Fruit fly (Drosophila melanogaster) whole organism, embryonic: ENCODE data around the gene Ice2.

Experiments
- Antp ChIP-seq: fragments of 200-800 bp; sonication (Bioruptor generic); optimal IDR thresholded peaks from 3 replicates; lab custom pipeline; 2016; ENCODE audit warnings: missing biosample characterization, missing genetic modification characterization
- CG10274 ChIP-seq: fragments of 200-800 bp; sonication (Bioruptor generic); optimal IDR thresholded peaks from 3 replicates; lab custom pipeline; 2017; ENCODE audit warnings: missing biosample characterization, mild to moderate bottlenecking, missing genetic modification characterization
- CG10543 ChIP-seq: fragments of 200-800 bp; sonication (Bioruptor generic); optimal IDR thresholded peaks from 3 replicates; lab custom pipeline; 2017; ENCODE audit warnings: missing biosample characterization, mild to moderate bottlenecking, missing genetic modification characterization, moderate library complexity
- CG11456 ChIP-seq: fragments of 200-800 bp; sonication (Bioruptor generic); IDR thresholded peaks from 3 replicates; pipeline ENCODE4 v1.3.6; 2022; ENCODE audit warnings: missing biosample characterization, missing genetic modification characterization
- CG11504 ChIP-seq: fragments of 200-800 bp; sonication (Bioruptor generic); optimal IDR thresholded peaks from 3 replicates; lab custom pipeline; 2019; ENCODE audit warnings: missing biosample characterization, mild to moderate bottlenecking, missing genetic modification characterization, moderate library complexity
- CG14441 ChIP-seq: fragments of 200-800 bp; sonication (Bioruptor generic); IDR thresholded peaks from 2 replicates; pipeline ENCODE4 v1.3.6; 2022; ENCODE audit warnings: missing biosample characterization, missing genetic modification characterization
- CG1602 ChIP-seq: fragments of 200-800 bp; sonication (Bioruptor generic); optimal IDR thresholded peaks from 3 replicates; lab custom pipeline; 2016; ENCODE audit warnings: missing biosample characterization, missing genetic modification characterization
- CG18599 ChIP-seq: fragments of 200-800 bp; sonication (Bioruptor generic); optimal IDR thresholded peaks from 3 replicates; lab custom pipeline; 2017; ENCODE audit warnings: missing biosample characterization, missing genetic modification characterization, mild to moderate bottlenecking, moderate library complexity, missing genetic modification reagents
- CG30431 ChIP-seq: fragments of 200-800 bp; sonication (Bioruptor generic); optimal IDR thresholded peaks from 2 replicates; lab custom pipeline; 2017; ENCODE audit warnings: missing biosample characterization, missing genetic modification characterization
- CG32532 ChIP-seq: fragments of 200-800 bp; sonication (Bioruptor generic); IDR thresholded peaks from 2 replicates; pipeline ENCODE4 v1.3.6; 2022; ENCODE audit warnings: missing biosample characterization, missing genetic modification characterization
- CG5953 ChIP-seq: fragments of 200-800 bp; sonication (Bioruptor generic); IDR thresholded peaks from 2 replicates; pipeline ENCODE4 v1.3.6; 2022; ENCODE audit warnings: missing biosample characterization, missing genetic modification characterization
- CG6175 ChIP-seq: fragments of 200-800 bp; sonication (Bioruptor generic); IDR thresholded peaks from 3 replicates; pipeline ENCODE4 v1.3.6; 2022; ENCODE audit warnings: missing biosample characterization, missing genetic modification characterization
- CG6689 ChIP-seq: fragments of 200-800 bp; sonication (Bioruptor generic); IDR thresholded peaks from 2 replicates; pipeline ENCODE4 v1.3.6; 2022; ENCODE audit warnings: missing biosample characterization, missing genetic modification characterization
- CG7271 ChIP-seq: fragments of 200-800 bp; sonication (Bioruptor generic); optimal IDR thresholded peaks from 2 replicates; lab custom pipeline; 2018; ENCODE audit warnings: missing biosample characterization, mild to moderate bottlenecking, missing genetic modification characterization, moderate library complexity
- CG7357 ChIP-seq: fragments of 200-800 bp; sonication (Bioruptor generic); IDR thresholded peaks from 3 replicates; pipeline ENCODE4 v1.3.6; 2022; ENCODE audit warnings: missing biosample characterization, missing genetic modification characterization
- CG9817 ChIP-seq: fragments of 200-800 bp; sonication (Bioruptor generic); optimal IDR thresholded peaks from 2 replicates; lab custom pipeline; 2018; ENCODE audit warnings: missing biosample characterization, mild to moderate bottlenecking, missing genetic modification characterization, moderate library complexity
- CG9876 ChIP-seq: fragments of 200-800 bp; sonication (Bioruptor generic); optimal IDR thresholded peaks from 2 replicates; lab custom pipeline; 2016; ENCODE audit warnings: missing biosample characterization, missing genetic modification characterization
- D19B ChIP-seq: fragments of 200-800 bp; sonication (Bioruptor generic); optimal IDR thresholded peaks from 2 replicates; lab custom pipeline; 2017; ENCODE audit warnings: missing biosample characterization, mild to moderate bottlenecking, missing genetic modification characterization
- Dp ChIP-seq: fragments of 200-800 bp; sonication (Bioruptor generic); optimal IDR thresholded peaks from 2 replicates; lab custom pipeline; 2018; ENCODE audit warnings: missing biosample characterization, mild to moderate bottlenecking, missing genetic modification characterization, moderate library complexity
- HLH3B ChIP-seq: fragments of 200-800 bp; sonication (Bioruptor generic); IDR thresholded peaks from 2 replicates; pipeline ENCODE4 v1.3.6; 2022; ENCODE audit warnings: missing biosample characterization, missing genetic modification characterization
- HmgD ChIP-seq: fragments of 200-800 bp; sonication (Bioruptor generic); optimal IDR thresholded peaks from 3 replicates; lab custom pipeline; 2016; ENCODE audit warnings: missing biosample characterization, missing genetic modification characterization
- HmgZ ChIP-seq: fragments of 200-800 bp; sonication (Bioruptor generic); optimal IDR thresholded peaks from 2 replicates; lab custom pipeline; 2018; ENCODE audit warnings: missing biosample characterization, mild to moderate bottlenecking, missing genetic modification characterization
- Hmr ChIP-seq: fragments of 200-800 bp; sonication (Bioruptor generic); optimal IDR thresholded peaks from 3 replicates; lab custom pipeline; 2017; ENCODE audit warnings: mild to moderate bottlenecking, missing biosample characterization, missing genetic modification reagents, missing genetic modification characterization
- Hr51 ChIP-seq, 2 experiments: fragments of 200-800 bp; sonication (Bioruptor generic); optimal IDR thresholded peaks; 2 replicates in 1 of 2; 3 replicates in 1 of 2; lab custom pipeline; 2016 to 2018; ENCODE audit warnings: missing biosample characterization in 2 of 2, missing genetic modification characterization in 2 of 2, mild to moderate bottlenecking in 1 of 2, moderate library complexity in 1 of 2
- MTF-1 ChIP-seq: fragments of 200-800 bp; sonication (Bioruptor generic); optimal IDR thresholded peaks from 2 replicates; lab custom pipeline; 2018; ENCODE audit warnings: missing biosample characterization, mild to moderate bottlenecking, missing genetic modification characterization, borderline replicate concordance
- NFAT ChIP-seq: fragments of 200-800 bp; sonication (Bioruptor generic); IDR thresholded peaks from 2 replicates; pipeline ENCODE4 v1.3.6; 2022; ENCODE audit warnings: missing biosample characterization, missing genetic modification characterization
- PHDP ChIP-seq: fragments of 200-800 bp; sonication (Bioruptor generic); optimal IDR thresholded peaks from 3 replicates; lab custom pipeline; 2018; ENCODE audit warnings: missing biosample characterization, mild to moderate bottlenecking, missing genetic modification characterization, moderate library complexity
- Pdp1 ChIP-seq, 2 experiments: fragments of 200-800 bp; sonication (Bioruptor generic); optimal IDR thresholded peaks; 3 replicates each; lab custom pipeline; 2016; ENCODE audit warnings: missing biosample characterization in 2 of 2, missing genetic modification characterization in 2 of 2, mild to moderate bottlenecking in 1 of 2, moderate library complexity in 1 of 2
- Sox102F ChIP-seq: fragments of 200-800 bp; sonication (Bioruptor generic); optimal IDR thresholded peaks from 2 replicates; lab custom pipeline; 2018; ENCODE audit warnings: missing biosample characterization, mild to moderate bottlenecking, missing genetic modification characterization, moderate library complexity
- Sry-β ChIP-seq: fragments of 200-800 bp; sonication (Bioruptor generic); optimal IDR thresholded peaks from 2 replicates; lab custom pipeline; 2018; ENCODE audit warnings: missing biosample characterization, mild to moderate bottlenecking, missing genetic modification characterization, moderate library complexity
- bbx ChIP-seq: fragments of 200-800 bp; sonication (Bioruptor generic); IDR thresholded peaks from 2 replicates; pipeline ENCODE4 v1.3.6; 2022; ENCODE audit warnings: missing biosample characterization, missing genetic modification characterization; ENCODE audit not compliant: partially characterized antibody
- cato ChIP-seq: fragments of 200-800 bp; sonication (Bioruptor generic); optimal IDR thresholded peaks from 2 replicates; lab custom pipeline; 2016; ENCODE audit warnings: missing biosample characterization, missing genetic modification characterization, borderline replicate concordance
- da ChIP-seq: fragments of 200-800 bp; sonication (Bioruptor generic); optimal IDR thresholded peaks from 2 replicates; lab custom pipeline; 2016; ENCODE audit warnings: missing biosample characterization, missing genetic modification characterization
- disco-r ChIP-seq: fragments of 200-800 bp; sonication (Bioruptor generic); optimal IDR thresholded peaks from 2 replicates; lab custom pipeline; 2016; ENCODE audit warnings: missing biosample characterization, missing genetic modification characterization
- dmrt99B ChIP-seq: fragments of 200-800 bp; sonication (Bioruptor generic); optimal IDR thresholded peaks from 2 replicates; lab custom pipeline; 2018; ENCODE audit warnings: missing biosample characterization, mild to moderate bottlenecking, missing genetic modification characterization, moderate library complexity
- ewg ChIP-seq: fragments of 200-800 bp; sonication (Bioruptor generic); optimal IDR thresholded peaks from 3 replicates; lab custom pipeline; 2017; ENCODE audit warnings: mild to moderate bottlenecking, missing biosample characterization, missing genetic modification reagents, missing genetic modification characterization
- fd3F ChIP-seq: fragments of 200-800 bp; sonication (Bioruptor generic); optimal IDR thresholded peaks from 2 replicates; lab custom pipeline; 2018; ENCODE audit warnings: missing biosample characterization, mild to moderate bottlenecking, missing genetic modification characterization, moderate library complexity
- fd64A ChIP-seq: fragments of 200-800 bp; sonication (Bioruptor generic); optimal IDR thresholded peaks from 3 replicates; lab custom pipeline; 2018; ENCODE audit warnings: missing biosample characterization, mild to moderate bottlenecking, missing genetic modification characterization
- gce ChIP-seq: fragments of 200-800 bp; sonication (Bioruptor generic); IDR thresholded peaks from 3 replicates; pipeline ENCODE4 v1.3.6; 2022; ENCODE audit warnings: missing biosample characterization, missing genetic modification characterization
- hkb ChIP-seq, 2 experiments: fragments of 200-800 bp in 1 of 2; fragments of >200 bp in 1 of 2; sonication (Bioruptor generic) in 1 of 2; IDR thresholded peaks in 1 of 2; optimal IDR thresholded peaks in 1 of 2; 2 replicates each; pipeline versions ENCODE4 v1.3.6 to Lab custom; 2017 to 2022; ENCODE audit warnings: missing biosample characterization in 1 of 2, missing genetic modification characterization in 1 of 2
- ken ChIP-seq: fragments of 200-800 bp; sonication (Bioruptor generic); IDR thresholded peaks from 3 replicates; pipeline ENCODE4 v1.3.6; 2022; ENCODE audit warnings: missing biosample characterization, missing genetic modification characterization
- mirr ChIP-seq: fragments of 200-800 bp; sonication (Bioruptor generic); optimal IDR thresholded peaks from 3 replicates; lab custom pipeline; 2018; ENCODE audit warnings: missing biosample characterization, mild to moderate bottlenecking, missing genetic modification characterization
- pita ChIP-seq: fragments of 200-800 bp; sonication (Bioruptor generic); optimal IDR thresholded peaks from 2 replicates; lab custom pipeline; 2017; ENCODE audit warnings: missing biosample characterization, mild to moderate bottlenecking, missing genetic modification characterization
- pzg ChIP-seq: fragments of 200-800 bp; sonication (Bioruptor generic); optimal IDR thresholded peaks from 3 replicates; lab custom pipeline; 2018; ENCODE audit warnings: missing biosample characterization, mild to moderate bottlenecking, missing genetic modification characterization, moderate library complexity
- slou ChIP-seq: fragments of 200-800 bp; sonication (Bioruptor generic); optimal IDR thresholded peaks from 3 replicates; lab custom pipeline; 2016; ENCODE audit warnings: missing biosample characterization, missing genetic modification characterization
- unpg ChIP-seq: fragments of 200-800 bp; sonication (Bioruptor generic); optimal IDR thresholded peaks from 3 replicates; lab custom pipeline; 2018; ENCODE audit warnings: missing biosample characterization, mild to moderate bottlenecking, missing genetic modification characterization, moderate library complexity
- vfl ChIP-seq: fragments of 200-800 bp; sonication (Bioruptor generic); optimal IDR thresholded peaks from 2 replicates; lab custom pipeline; 2016; ENCODE audit warnings: missing biosample characterization, missing genetic modification characterization
- wek ChIP-seq: fragments of 200-800 bp; sonication (Bioruptor generic); optimal IDR thresholded peaks from 3 replicates; lab custom pipeline; 2018; ENCODE audit warnings: missing biosample characterization, mild to moderate bottlenecking, missing genetic modification characterization, moderate library complexity

Ice2 gene

dm6 chr3R:21161620-21162029, 31.6 kb downstream of the Ice2 start (continued):
- TF ChIP-seq Sox102F (GFP tag; lab: Kevin White, UChicago) (peak; percentile 40), CG9817 (tag; lab: Kevin White, UChicago) (peak; percentile 30), Antp (GFP tag; lab: Kevin White, UChicago) (peak; percentile 1), mirr (GFP tag; lab: Kevin White, UChicago) (peak; percentile 59), bbx (no peak), CG10543 (peak; percentile 36), dmrt99B (tag; lab: Kevin White, UChicago) (peak; percentile 53), CG6175 (GFP tag; lab: Robert Waterston, UW) (0 out of 3 replicates have a peak, but pooled peaks have one; percentile 41), pzg (GFP tag; lab: Kevin White, UChicago) (no peak), CG9876 (GFP tag; lab: Kevin White, UChicago) (peak; percentile 32), MTF-1 (GFP tag; lab: Kevin White, UChicago) (no peak), CG11504 (tag; lab: Kevin White, UChicago) (peak; percentile 38), CG10274 (GFP tag; lab: Kevin White, UChicago) (peak; percentile 25), hkb (optimal IDR thresholded peaks at IDR 0.05; lab: Kevin White, UChicago) (no peak), hkb (GFP tag; IDR thresholded peaks at IDR 0.05; lab: Robert Waterston, UW) (peak; percentile 65), Pdp1 (GFP tag; optimal IDR thresholded peaks at IDR 0.05; lab: Kevin White, UChicago) (peak in 1 of 2 experiments; percentile 85), unpg (GFP tag; lab: Kevin White, UChicago) (peak; percentile 36), HmgZ (tag; lab: Kevin White, UChicago) (peak; percentile 84), CG7271 (tag; lab: Kevin White, UChicago) (no peak), CG14441 (GFP tag; lab: Robert Waterston, UW) (peak; percentile 61), CG32532 (GFP tag; lab: Robert Waterston, UW) (peak; percentile 50; the same call in 1 of the 2 replicates)
- TF ChIP-seq, all 482 proteins: peak for 151

- TF ChIP-seq CG1602 (GFP tag; lab: Kevin White, UChicago) = no peak
- TF ChIP-seq da (GFP tag; lab: Kevin White, UChicago) = no peak
- peak; percentile 56 for TF ChIP-seq Hmr (GFP tag; lab: Kevin White, UChicago)
- no peak for TF ChIP-seq fd64A (GFP tag; lab: Kevin White, UChicago)
- TF ChIP-seq HLH3B (GFP tag; lab: Robert Waterston, UW) = no peak
- peak; percentile 22 for TF ChIP-seq fd3F (GFP tag; lab: Kevin White, UChicago)
- no peak for TF ChIP-seq CG18599
- no peak for TF ChIP-seq D19B (GFP tag; lab: Kevin White, UChicago)
- TF ChIP-seq disco-r (GFP tag; lab: Kevin White, UChicago) = no peak
- no peak for TF ChIP-seq wek (GFP tag; lab: Kevin White, UChicago)
- no peak for TF ChIP-seq NFAT (GFP tag; lab: Robert Waterston, UW)
- no peak for TF ChIP-seq CG11456 (GFP tag; lab: Robert Waterston, UW)
- no peak for TF ChIP-seq CG7357 (GFP tag; lab: Robert Waterston, UW)
- no peak for TF ChIP-seq slou (GFP tag; lab: Kevin White, UChicago)
- no peak for TF ChIP-seq pita (GFP tag; lab: Kevin White, UChicago)
- TF ChIP-seq HmgD (GFP tag; lab: Kevin White, UChicago) = no peak
- no peak for TF ChIP-seq ken
- no peak for TF ChIP-seq cato (GFP tag; lab: Kevin White, UChicago)
- no peak for TF ChIP-seq ewg (GFP tag; lab: Kevin White, UChicago)
- no peak for TF ChIP-seq gce (GFP tag; lab: Robert Waterston, UW)
- no peak for TF ChIP-seq CG5953 (GFP tag; lab: Robert Waterston, UW)
- TF ChIP-seq Dp = no peak
- peak in 1 of 2 experiments; percentile 1 for TF ChIP-seq Hr51 (GFP tag; optimal IDR thresholded peaks at IDR 0.05; lab: Kevin White, UChicago)
- TF ChIP-seq PHDP (tag; lab: Kevin White, UChicago) = peak; percentile 73
- TF ChIP-seq CG30431 = no peak
- no peak for TF ChIP-seq CG32532 (GFP tag; lab: Robert Waterston, UW)
- TF ChIP-seq CG6689 (GFP tag; lab: Robert Waterston, UW) = no peak
- no peak for TF ChIP-seq Sry-β (GFP tag; lab: Kevin White, UChicago)
- TF ChIP-seq vfl (GFP tag; lab: Kevin White, UChicago) = no peak
Observed at dm6 chr3R:21163318-21163828, 33.4 kb downstream of the Ice2 start, which contains the start of gene CG5810. CG5810 (plus strand) TSS chr3R:21163778.
